Worm (Caenorhabditis elegans) whole organism, L3 larva: ENCODE data around the gene rtfo-1.

ENCODE experiments used
- ZK546.5 ChIP-seq: sonication (generic microtip); optimal IDR thresholded peaks from 2 replicates; lab custom pipeline; 2017; ENCODE audit warnings: missing biosample characterization, missing genetic modification characterization
- aly-2 ChIP-seq: fragments of 150-350 bp; optimal IDR thresholded peaks from 2 replicates; lab custom pipeline; 2014; ENCODE audit warnings: missing biosample characterization, missing genetic modification characterization
- ama-1 ChIP-seq: fragments of 150-350 bp; optimal IDR thresholded peaks from 2 replicates; lab custom pipeline; 2018
- ceh-28 ChIP-seq: fragments of 150-350 bp; optimal IDR thresholded peaks from 2 replicates; lab custom pipeline; 2014; ENCODE audit warnings: missing biosample characterization, missing genetic modification reagents, missing genetic modification characterization
- elt-3 ChIP-seq, 3 experiments: fragments of 150-350 bp in 1 of 3; sonication (generic microtip) in 2 of 3; optimal IDR thresholded peaks; 2 replicates in 2 of 3; 4 replicates in 1 of 3; lab custom pipeline; 2014 to 2017; ENCODE audit warnings: missing biosample characterization in 3 of 3, missing genetic modification characterization in 3 of 3
- fkh-10 ChIP-seq: sonication (generic microtip); optimal IDR thresholded peaks from 2 replicates; lab custom pipeline; 2017; ENCODE audit warnings: missing biosample characterization, missing genetic modification reagents, missing genetic modification characterization
- nhr-12 ChIP-seq: fragments of 150-350 bp; optimal IDR thresholded peaks from 2 replicates; lab custom pipeline; 2014; ENCODE audit warnings: missing biosample characterization, missing genetic modification characterization
- nhr-23 ChIP-seq: fragments of 150-350 bp; optimal IDR thresholded peaks from 2 replicates; lab custom pipeline; 2014; ENCODE audit warnings: missing biosample characterization, missing genetic modification reagents, missing genetic modification characterization
- nhr-28 ChIP-seq: fragments of 150-350 bp; optimal IDR thresholded peaks from 2 replicates; lab custom pipeline; 2014; ENCODE audit warnings: missing biosample characterization, missing genetic modification characterization
- skn-1 ChIP-seq: fragments of 150-350 bp; optimal IDR thresholded peaks from 2 replicates; lab custom pipeline; 2014; ENCODE audit warnings: missing biosample characterization, missing genetic modification characterization
- tbx-2 ChIP-seq: sonication (generic microtip); optimal IDR thresholded peaks from 2 replicates; lab custom pipeline; 2016; ENCODE audit warnings: mild to moderate bottlenecking, missing genetic modification characterization, missing compliant biosample characterization
- unc-39 ChIP-seq: sonication (generic microtip); optimal IDR thresholded peaks from 4 replicates; lab custom pipeline; 2017; ENCODE audit warnings: missing biosample characterization, missing genetic modification characterization
- ztf-11 ChIP-seq: fragments of 150-350 bp; optimal IDR thresholded peaks from 2 replicates; lab custom pipeline; 2014; ENCODE audit warnings: missing biosample characterization, missing genetic modification characterization

- TF ChIP-seq aly-2 (tag; lab: Kevin White, UChicago) (no peak), unc-39 (tag; lab: Kevin White, UChicago) (no peak), nhr-28 (no peak), fkh-10 (GFP tag; lab: Kevin White, UChicago) (no peak), nhr-12 (no peak), skn-1 (no peak), ZK546.5 (no peak), nhr-23 (peak; percentile 18), elt-3 (tag; optimal IDR thresholded peaks at IDR 0.05; lab: Kevin White, UChicago) (no peak), ztf-11 (no peak), tbx-2 (tag; lab: Kevin White, UChicago) (no peak), ama-1 (no peak), ceh-28 (tag; lab: Kevin White, UChicago) (no peak)
Measured at ce11 chrV:9549459-9549858, 33.0 kb downstream of the rtfo-1 start, which contains the start of gene nstp-10.
